Fruit fly (Drosophila melanogaster) whole organism, prepupa: Measurements from ENCODE around the gene NetA.
A peak's percentile ranks its signal among the peaks of the same experiment; 100 is the strongest.

Experiments
- Blimp-1 ChIP-seq: fragments of 200-800 bp; sonication (Bioruptor generic); optimal IDR thresholded peaks from 3 replicates; lab custom pipeline; 2017; ENCODE audit warnings: missing biosample characterization, missing genetic modification characterization, mild to moderate bottlenecking, moderate library complexity, missing genetic modification reagents
- CG10631 ChIP-seq: fragments of 200-800 bp; sonication (Bioruptor generic); optimal IDR thresholded peaks from 2 replicates; lab custom pipeline; 2016; ENCODE audit warnings: missing biosample characterization, missing genetic modification characterization
- CG10669 ChIP-seq: fragments of 200-800 bp; sonication (Bioruptor generic); optimal IDR thresholded peaks from 3 replicates; lab custom pipeline; 2018; ENCODE audit warnings: missing biosample characterization, mild to moderate bottlenecking, missing genetic modification characterization, moderate library complexity
- CG11294 ChIP-seq: fragments of 200-800 bp; sonication (Bioruptor generic); IDR thresholded peaks from 2 replicates; pipeline ENCODE4 v1.3.6; 2022; ENCODE audit warnings: missing biosample characterization, missing genetic modification characterization
- CG11762 ChIP-seq: fragments of 200-800 bp; sonication (Bioruptor generic); optimal IDR thresholded peaks from 3 replicates; lab custom pipeline; 2016; ENCODE audit warnings: missing biosample characterization, missing genetic modification characterization; ENCODE audit not compliant: insufficient read depth
- CG11902 ChIP-seq: fragments of 200-800 bp; sonication (Bioruptor generic); optimal IDR thresholded peaks from 3 replicates; lab custom pipeline; 2016; ENCODE audit warnings: missing biosample characterization, missing genetic modification characterization
- CG15336 ChIP-seq: fragments of 200-800 bp; sonication (Bioruptor generic); IDR thresholded peaks from 2 replicates; pipeline ENCODE4 v1.3.6; 2022; ENCODE audit warnings: missing biosample characterization, missing genetic modification characterization
- CG1621 ChIP-seq: fragments of 200-800 bp; sonication (Bioruptor generic); optimal IDR thresholded peaks from 3 replicates; lab custom pipeline; 2018; ENCODE audit warnings: missing biosample characterization, mild to moderate bottlenecking, missing genetic modification characterization
- CG16779 ChIP-seq: fragments of 200-800 bp; sonication (Bioruptor generic); optimal IDR thresholded peaks from 3 replicates; lab custom pipeline; 2017; ENCODE audit warnings: missing biosample characterization, mild to moderate bottlenecking, missing genetic modification characterization
- CG3032 ChIP-seq: fragments of 200-800 bp; optimal IDR thresholded peaks from 2 replicates; lab custom pipeline; 2019; ENCODE audit warnings: missing biosample characterization, mild to moderate bottlenecking, missing genetic modification characterization, moderate library complexity
- CG31627 ChIP-seq: fragments of 200-800 bp; sonication (Bioruptor generic); optimal IDR thresholded peaks from 3 replicates; lab custom pipeline; 2016; ENCODE audit warnings: missing biosample characterization, missing genetic modification characterization
- CG32006 ChIP-seq: fragments of 200-800 bp; sonication (Bioruptor generic); optimal IDR thresholded peaks from 3 replicates; lab custom pipeline; 2017; ENCODE audit warnings: missing biosample characterization, mild to moderate bottlenecking, missing genetic modification characterization
- CG34406 ChIP-seq: fragments of 200-800 bp; sonication (Bioruptor generic); optimal IDR thresholded peaks from 3 replicates; lab custom pipeline; 2016; ENCODE audit warnings: missing biosample characterization, missing genetic modification characterization
- CG3919 ChIP-seq: fragments of 200-800 bp; sonication (Bioruptor generic); optimal IDR thresholded peaks from 3 replicates; lab custom pipeline; 2016; ENCODE audit warnings: missing biosample characterization, missing genetic modification characterization
- CG4318 ChIP-seq: fragments of 200-800 bp; sonication (Bioruptor generic); optimal IDR thresholded peaks from 3 replicates; lab custom pipeline; 2017; ENCODE audit warnings: missing biosample characterization, mild to moderate bottlenecking, missing genetic modification characterization
- CG6163 ChIP-seq: fragments of 200-800 bp; sonication (Bioruptor generic); IDR thresholded peaks from 3 replicates; pipeline ENCODE4 v1.3.6; 2022; ENCODE audit warnings: missing biosample characterization, missing genetic modification characterization
- CG6276 ChIP-seq: fragments of 200-800 bp; sonication (Bioruptor generic); optimal IDR thresholded peaks from 2 replicates; lab custom pipeline; 2017; ENCODE audit warnings: missing biosample characterization, mild to moderate bottlenecking, missing genetic modification characterization
- CG6792 ChIP-seq: fragments of 200-800 bp; sonication (Bioruptor generic); optimal IDR thresholded peaks from 3 replicates; lab custom pipeline; 2016; ENCODE audit warnings: missing biosample characterization, missing genetic modification characterization
- CG6808 ChIP-seq: fragments of 200-800 bp; sonication (Bioruptor generic); optimal IDR thresholded peaks from 3 replicates; lab custom pipeline; 2017; ENCODE audit warnings: missing biosample characterization, missing genetic modification characterization, mild to moderate bottlenecking, moderate library complexity, missing genetic modification reagents
- CG6854 ChIP-seq: fragments of 200-800 bp; sonication (Bioruptor generic); optimal IDR thresholded peaks from 2 replicates; lab custom pipeline; 2017; ENCODE audit warnings: missing biosample characterization, mild to moderate bottlenecking, missing genetic modification characterization
- CG7368 ChIP-seq: fragments of 200-800 bp; sonication (Bioruptor generic); optimal IDR thresholded peaks from 3 replicates; lab custom pipeline; 2016; ENCODE audit warnings: missing biosample characterization, missing genetic modification characterization
- CG8119 ChIP-seq: fragments of 200-800 bp; sonication (Bioruptor generic); IDR thresholded peaks from 3 replicates; pipeline ENCODE4 v1.3.6; 2022; ENCODE audit warnings: missing biosample characterization, missing genetic modification characterization
- CG8319 ChIP-seq: fragments of 200-800 bp; sonication (Bioruptor generic); optimal IDR thresholded peaks from 3 replicates; lab custom pipeline; 2016; ENCODE audit warnings: missing biosample characterization, missing genetic modification characterization
- CG8632 ChIP-seq: fragments of 200-800 bp; sonication (Bioruptor generic); optimal IDR thresholded peaks from 3 replicates; lab custom pipeline; 2016; ENCODE audit warnings: missing biosample characterization, missing genetic modification characterization
- Eip75B ChIP-seq: fragments of 200-800 bp; sonication (Bioruptor generic); optimal IDR thresholded peaks from 3 replicates; lab custom pipeline; 2016; ENCODE audit warnings: missing biosample characterization, missing genetic modification characterization
- Eip78C ChIP-seq: fragments of 200-800 bp; sonication (Bioruptor generic); peaks from one replicate; lab custom pipeline; 2016; ENCODE audit warnings: missing biosample characterization, missing genetic modification characterization
- Eip93F ChIP-seq: fragments of 200-800 bp; sonication (Bioruptor generic); optimal IDR thresholded peaks from 2 replicates; lab custom pipeline; 2016; ENCODE audit warnings: missing biosample characterization, mild to moderate bottlenecking, missing genetic modification characterization
- Ets21C ChIP-seq: fragments of 200-800 bp; sonication (Bioruptor generic); optimal IDR thresholded peaks from 3 replicates; lab custom pipeline; 2016; ENCODE audit warnings: missing biosample characterization, missing genetic modification characterization
- Hr38 ChIP-seq: sonication (Bioruptor generic); optimal IDR thresholded peaks from 2 replicates; lab custom pipeline; 2016; ENCODE audit warnings: missing biosample characterization, missing genetic modification characterization
- Hr39 ChIP-seq: fragments of 200-800 bp; sonication (Bioruptor generic); optimal IDR thresholded peaks from 2 replicates; lab custom pipeline; 2016; ENCODE audit warnings: missing biosample characterization, missing genetic modification characterization
- Hr4 ChIP-seq: fragments of 200-800 bp; sonication (Bioruptor generic); optimal IDR thresholded peaks from 3 replicates; lab custom pipeline; 2016; ENCODE audit warnings: missing biosample characterization, missing genetic modification characterization
- Lpt ChIP-seq: fragments of 200-800 bp; sonication (Bioruptor generic); optimal IDR thresholded peaks from 3 replicates; lab custom pipeline; 2016; ENCODE audit warnings: missing biosample characterization, missing genetic modification characterization
- OdsH ChIP-seq: fragments of 200-800 bp; sonication (Bioruptor generic); optimal IDR thresholded peaks from 3 replicates; lab custom pipeline; 2016; ENCODE audit warnings: missing biosample characterization, missing genetic modification characterization
- Smox ChIP-seq: fragments of 200-800 bp; sonication (Bioruptor generic); optimal IDR thresholded peaks from 3 replicates; lab custom pipeline; 2016; ENCODE audit warnings: missing biosample characterization, missing genetic modification characterization
- Sox102F ChIP-seq: fragments of 200-800 bp; sonication (Bioruptor generic); optimal IDR thresholded peaks from 2 replicates; lab custom pipeline; 2016; ENCODE audit warnings: missing biosample characterization, mild to moderate bottlenecking, missing genetic modification characterization
- Sox14 ChIP-seq: fragments of 200-800 bp; sonication (Bioruptor generic); optimal IDR thresholded peaks from 3 replicates; lab custom pipeline; 2016; ENCODE audit warnings: missing biosample characterization, missing genetic modification characterization
- Sox15 ChIP-seq: fragments of 200-800 bp; sonication (Bioruptor generic); optimal IDR thresholded peaks from 3 replicates; lab custom pipeline; 2016; ENCODE audit warnings: missing biosample characterization, missing genetic modification characterization
- achi ChIP-seq: fragments of 200-800 bp; sonication (Bioruptor generic); optimal IDR thresholded peaks from 3 replicates; lab custom pipeline; 2016; ENCODE audit warnings: missing biosample characterization, missing genetic modification characterization
- acj6 ChIP-seq: fragments of 200-800 bp; sonication (Bioruptor generic); optimal IDR thresholded peaks from 3 replicates; lab custom pipeline; 2016; ENCODE audit warnings: missing biosample characterization, missing genetic modification characterization
- cyc ChIP-seq: fragments of 200-800 bp; sonication (Bioruptor generic); optimal IDR thresholded peaks from 3 replicates; lab custom pipeline; 2016; ENCODE audit warnings: missing biosample characterization, missing genetic modification characterization
- dac ChIP-seq: fragments of 200-800 bp; sonication (Bioruptor generic); optimal IDR thresholded peaks from 2 replicates; lab custom pipeline; 2017; ENCODE audit warnings: missing biosample characterization, mild to moderate bottlenecking, missing genetic modification characterization
- dsx ChIP-seq: fragments of 200-800 bp; optimal IDR thresholded peaks from 3 replicates; lab custom pipeline; 2019; ENCODE audit warnings: missing biosample characterization, mild to moderate bottlenecking, missing genetic modification characterization, moderate library complexity; ENCODE audit not compliant: poor library complexity, severe bottlenecking
- eg ChIP-seq: fragments of 200-800 bp; sonication (Bioruptor generic); IDR thresholded peaks from 3 replicates; pipeline ENCODE4 v1.3.6; 2022; ENCODE audit warnings: missing biosample characterization, missing genetic modification characterization
- esn ChIP-seq: fragments of 200-800 bp; sonication (Bioruptor generic); optimal IDR thresholded peaks from 2 replicates; lab custom pipeline; 2016; ENCODE audit warnings: missing biosample characterization, mild to moderate bottlenecking, missing genetic modification characterization, moderate library complexity
- fd59A ChIP-seq: fragments of 200-800 bp; sonication (Bioruptor generic); optimal IDR thresholded peaks from 2 replicates; lab custom pipeline; 2017; ENCODE audit warnings: missing biosample characterization, mild to moderate bottlenecking, missing genetic modification characterization, missing genetic modification reagents
- fkh ChIP-seq: fragments of 200-800 bp; sonication (Bioruptor generic); optimal IDR thresholded peaks from 3 replicates; lab custom pipeline; 2017; ENCODE audit warnings: missing biosample characterization, mild to moderate bottlenecking, missing genetic modification characterization, moderate library complexity
- lz ChIP-seq: fragments of 200-800 bp; sonication (Bioruptor generic); optimal IDR thresholded peaks from 3 replicates; lab custom pipeline; 2016; ENCODE audit warnings: missing biosample characterization, missing genetic modification characterization
- net ChIP-seq: fragments of 200-800 bp; sonication (Bioruptor generic); optimal IDR thresholded peaks from 3 replicates; lab custom pipeline; 2016; ENCODE audit warnings: missing biosample characterization, missing genetic modification characterization
- pdm3 ChIP-seq: fragments of 200-800 bp; sonication (Bioruptor generic); optimal IDR thresholded peaks from 3 replicates; lab custom pipeline; 2016; ENCODE audit warnings: missing biosample characterization, missing genetic modification characterization
- spab ChIP-seq: fragments of 200-800 bp; sonication (Bioruptor generic); optimal IDR thresholded peaks from 2 replicates; lab custom pipeline; 2017; ENCODE audit warnings: missing biosample characterization, mild to moderate bottlenecking, missing genetic modification characterization, missing genetic modification reagents
- ss ChIP-seq, 2 experiments: fragments of 200-800 bp; sonication (Bioruptor generic); optimal IDR thresholded peaks; 2 replicates in 1 of 2; 3 replicates in 1 of 2; lab custom pipeline; 2017 to 2018; ENCODE audit warnings: mild to moderate bottlenecking in 2 of 2, missing biosample characterization in 2 of 2, missing genetic modification characterization in 2 of 2, moderate library complexity in 1 of 2
- topi ChIP-seq: fragments of 200-800 bp; sonication (Bioruptor generic); optimal IDR thresholded peaks from 3 replicates; lab custom pipeline; 2016; ENCODE audit warnings: missing biosample characterization, missing genetic modification characterization
- vri ChIP-seq: fragments of 200-800 bp; sonication (Bioruptor generic); optimal IDR thresholded peaks from 3 replicates; lab custom pipeline; 2016; ENCODE audit warnings: missing biosample characterization, mild to moderate bottlenecking, missing genetic modification characterization

Gene NetA

dm6 chrX:14606873-14607272, 46.9 kb downstream of the NetA start:
- TF ChIP-seq Lpt (no peak), CG11762 (GFP tag; lab: Kevin White, UChicago) (no peak), CG34406 (GFP tag; lab: Kevin White, UChicago) (no peak), CG1621 (tag; lab: Kevin White, UChicago) (no peak), Blimp-1 (GFP tag; lab: Kevin White, UChicago) (no peak), vri (no peak), CG3032 (no peak), esn (GFP tag; lab: Kevin White, UChicago) (no peak), Eip75B (no peak), CG10631 (GFP tag; lab: Kevin White, UChicago) (no peak), CG16779 (tag; lab: Kevin White, UChicago) (no peak), Smox (GFP tag; lab: Kevin White, UChicago) (no peak), dsx (GFP tag; lab: Kevin White, UChicago) (no peak), eg (GFP tag; lab: Robert Waterston, UW) (peak; percentile 31; the same call in 1 of the 3 replicates), pdm3 (GFP tag; lab: Kevin White, UChicago) (peak; percentile 14), Eip78C (GFP tag; lab: Kevin White, UChicago) (peak; percentile 66), net (GFP tag; lab: Kevin White, UChicago) (no peak), achi (GFP tag; lab: Kevin White, UChicago) (no peak), CG4318 (GFP tag; lab: Kevin White, UChicago) (no peak), dac (GFP tag; lab: Kevin White, UChicago) (no peak), CG6854 (no peak), CG8319 (no peak), Sox102F (GFP tag; lab: Kevin White, UChicago) (no peak), Sox15 (GFP tag; lab: Kevin White, UChicago) (no peak), CG8119 (GFP tag; lab: Robert Waterston, UW) (peak; percentile 28; the same call in 1 of the 3 replicates), CG11902 (no peak), CG6792 (GFP tag; lab: Kevin White, UChicago) (no peak), CG6276 (GFP tag; lab: Kevin White, UChicago) (no peak), Hr4 (GFP tag; lab: Kevin White, UChicago) (peak; percentile 29), Hr39 (GFP tag; lab: Kevin White, UChicago) (no peak), CG11294 (no peak), Hr38 (no peak), acj6 (GFP tag; lab: Kevin White, UChicago) (no peak), CG10669 (peak; percentile 13), topi (GFP tag; lab: Kevin White, UChicago) (no peak), ss (GFP tag; optimal IDR thresholded peaks at IDR 0.05; lab: Kevin White, UChicago) (no peak), CG6808 (GFP tag; lab: Kevin White, UChicago) (no peak), Eip93F (no peak), spab (GFP tag; lab: Kevin White, UChicago) (no peak), CG7368 (no peak), Ets21C (GFP tag; lab: Kevin White, UChicago) (no peak), OdsH (GFP tag; lab: Kevin White, UChicago) (peak; percentile 1), CG15336 (GFP tag; lab: Robert Waterston, UW) (peak; percentile 44; the same call in 1 of the 2 replicates), CG8632 (GFP tag; lab: Kevin White, UChicago) (no peak), fd59A (GFP tag; lab: Kevin White, UChicago) (no peak), cyc (GFP tag; lab: Kevin White, UChicago) (no peak), CG32006 (GFP tag; lab: Kevin White, UChicago) (no peak), CG31627 (no peak), CG6163 (GFP tag; lab: Robert Waterston, UW) (peak; percentile 44; the same call in 2 of the 3 replicates), CG3919 (peak; percentile 16), lz (GFP tag; lab: Kevin White, UChicago) (no peak), fkh (GFP tag; lab: Kevin White, UChicago) (no peak), Sox14 (no peak)
